Fruit fly (Drosophila melanogaster) whole organism, prepupa: ENCODE measurements around the gene CG34043.

Experiments
- Blimp-1 ChIP-seq: fragments of 200-800 bp; sonication (Bioruptor generic); optimal IDR thresholded peaks from 3 replicates; lab custom pipeline; 2017; ENCODE audit warnings: missing biosample characterization, missing genetic modification characterization, mild to moderate bottlenecking, moderate library complexity, missing genetic modification reagents
- CG11294 ChIP-seq: fragments of 200-800 bp; sonication (Bioruptor generic); IDR thresholded peaks from 2 replicates; pipeline ENCODE4 v1.3.6; 2022; ENCODE audit warnings: missing biosample characterization, missing genetic modification characterization
- CG11762 ChIP-seq: fragments of 200-800 bp; sonication (Bioruptor generic); optimal IDR thresholded peaks from 3 replicates; lab custom pipeline; 2016; ENCODE audit warnings: missing biosample characterization, missing genetic modification characterization; ENCODE audit not compliant: insufficient read depth
- CG11902 ChIP-seq: fragments of 200-800 bp; sonication (Bioruptor generic); optimal IDR thresholded peaks from 3 replicates; lab custom pipeline; 2016; ENCODE audit warnings: missing biosample characterization, missing genetic modification characterization
- CG15336 ChIP-seq: fragments of 200-800 bp; sonication (Bioruptor generic); IDR thresholded peaks from 2 replicates; pipeline ENCODE4 v1.3.6; 2022; ENCODE audit warnings: missing biosample characterization, missing genetic modification characterization
- CG1621 ChIP-seq: fragments of 200-800 bp; sonication (Bioruptor generic); optimal IDR thresholded peaks from 3 replicates; lab custom pipeline; 2018; ENCODE audit warnings: missing biosample characterization, mild to moderate bottlenecking, missing genetic modification characterization
- CG3032 ChIP-seq: fragments of 200-800 bp; optimal IDR thresholded peaks from 2 replicates; lab custom pipeline; 2019; ENCODE audit warnings: missing biosample characterization, mild to moderate bottlenecking, missing genetic modification characterization, moderate library complexity
- CG32006 ChIP-seq: fragments of 200-800 bp; sonication (Bioruptor generic); optimal IDR thresholded peaks from 3 replicates; lab custom pipeline; 2017; ENCODE audit warnings: missing biosample characterization, mild to moderate bottlenecking, missing genetic modification characterization
- CG34406 ChIP-seq: fragments of 200-800 bp; sonication (Bioruptor generic); optimal IDR thresholded peaks from 3 replicates; lab custom pipeline; 2016; ENCODE audit warnings: missing biosample characterization, missing genetic modification characterization
- CG3919 ChIP-seq: fragments of 200-800 bp; sonication (Bioruptor generic); optimal IDR thresholded peaks from 3 replicates; lab custom pipeline; 2016; ENCODE audit warnings: missing biosample characterization, missing genetic modification characterization
- CG4318 ChIP-seq: fragments of 200-800 bp; sonication (Bioruptor generic); optimal IDR thresholded peaks from 3 replicates; lab custom pipeline; 2017; ENCODE audit warnings: missing biosample characterization, mild to moderate bottlenecking, missing genetic modification characterization
- CG6276 ChIP-seq: fragments of 200-800 bp; sonication (Bioruptor generic); optimal IDR thresholded peaks from 2 replicates; lab custom pipeline; 2017; ENCODE audit warnings: missing biosample characterization, mild to moderate bottlenecking, missing genetic modification characterization
- CG6792 ChIP-seq: fragments of 200-800 bp; sonication (Bioruptor generic); optimal IDR thresholded peaks from 3 replicates; lab custom pipeline; 2016; ENCODE audit warnings: missing biosample characterization, missing genetic modification characterization
- CG6808 ChIP-seq: fragments of 200-800 bp; sonication (Bioruptor generic); optimal IDR thresholded peaks from 3 replicates; lab custom pipeline; 2017; ENCODE audit warnings: missing biosample characterization, missing genetic modification characterization, mild to moderate bottlenecking, moderate library complexity, missing genetic modification reagents
- CG6854 ChIP-seq: fragments of 200-800 bp; sonication (Bioruptor generic); optimal IDR thresholded peaks from 2 replicates; lab custom pipeline; 2017; ENCODE audit warnings: missing biosample characterization, mild to moderate bottlenecking, missing genetic modification characterization
- CG8319 ChIP-seq: fragments of 200-800 bp; sonication (Bioruptor generic); optimal IDR thresholded peaks from 3 replicates; lab custom pipeline; 2016; ENCODE audit warnings: missing biosample characterization, missing genetic modification characterization
- CG8632 ChIP-seq: fragments of 200-800 bp; sonication (Bioruptor generic); optimal IDR thresholded peaks from 3 replicates; lab custom pipeline; 2016; ENCODE audit warnings: missing biosample characterization, missing genetic modification characterization
- CG9139 ChIP-seq: fragments of 200-800 bp; sonication (Bioruptor generic); optimal IDR thresholded peaks from 3 replicates; lab custom pipeline; 2017; ENCODE audit warnings: missing biosample characterization, mild to moderate bottlenecking, missing genetic modification characterization
- Eip75B ChIP-seq: fragments of 200-800 bp; sonication (Bioruptor generic); optimal IDR thresholded peaks from 3 replicates; lab custom pipeline; 2016; ENCODE audit warnings: missing biosample characterization, missing genetic modification characterization
- Eip78C ChIP-seq: fragments of 200-800 bp; sonication (Bioruptor generic); peaks from one replicate; lab custom pipeline; 2016; ENCODE audit warnings: missing biosample characterization, missing genetic modification characterization
- Eip93F ChIP-seq: fragments of 200-800 bp; sonication (Bioruptor generic); optimal IDR thresholded peaks from 2 replicates; lab custom pipeline; 2016; ENCODE audit warnings: missing biosample characterization, mild to moderate bottlenecking, missing genetic modification characterization
- Ets21C ChIP-seq: fragments of 200-800 bp; sonication (Bioruptor generic); optimal IDR thresholded peaks from 3 replicates; lab custom pipeline; 2016; ENCODE audit warnings: missing biosample characterization, missing genetic modification characterization
- Ets96B ChIP-seq: fragments of 200-800 bp; optimal IDR thresholded peaks from 2 replicates; lab custom pipeline; 2019; ENCODE audit warnings: missing biosample characterization, mild to moderate bottlenecking, missing genetic modification characterization, moderate library complexity
- Gug ChIP-seq: fragments of 200-800 bp; sonication (Bioruptor generic); IDR thresholded peaks from 2 replicates; pipeline ENCODE4 v1.3.6; 2022; ENCODE audit warnings: missing biosample characterization, missing genetic modification characterization
- Hr38 ChIP-seq: sonication (Bioruptor generic); optimal IDR thresholded peaks from 2 replicates; lab custom pipeline; 2016; ENCODE audit warnings: missing biosample characterization, missing genetic modification characterization
- Hr39 ChIP-seq: fragments of 200-800 bp; sonication (Bioruptor generic); optimal IDR thresholded peaks from 2 replicates; lab custom pipeline; 2016; ENCODE audit warnings: missing biosample characterization, missing genetic modification characterization
- Hr4 ChIP-seq: fragments of 200-800 bp; sonication (Bioruptor generic); optimal IDR thresholded peaks from 3 replicates; lab custom pipeline; 2016; ENCODE audit warnings: missing biosample characterization, missing genetic modification characterization
- Met ChIP-seq: fragments of 200-800 bp; sonication (Bioruptor generic); optimal IDR thresholded peaks from 3 replicates; lab custom pipeline; 2016; ENCODE audit warnings: missing biosample characterization, missing genetic modification characterization
- OdsH ChIP-seq: fragments of 200-800 bp; sonication (Bioruptor generic); optimal IDR thresholded peaks from 3 replicates; lab custom pipeline; 2016; ENCODE audit warnings: missing biosample characterization, missing genetic modification characterization
- Smox ChIP-seq: fragments of 200-800 bp; sonication (Bioruptor generic); optimal IDR thresholded peaks from 3 replicates; lab custom pipeline; 2016; ENCODE audit warnings: missing biosample characterization, missing genetic modification characterization
- Sox102F ChIP-seq: fragments of 200-800 bp; sonication (Bioruptor generic); optimal IDR thresholded peaks from 2 replicates; lab custom pipeline; 2016; ENCODE audit warnings: missing biosample characterization, mild to moderate bottlenecking, missing genetic modification characterization
- Sox14 ChIP-seq: fragments of 200-800 bp; sonication (Bioruptor generic); optimal IDR thresholded peaks from 3 replicates; lab custom pipeline; 2016; ENCODE audit warnings: missing biosample characterization, missing genetic modification characterization
- Sox15 ChIP-seq: fragments of 200-800 bp; sonication (Bioruptor generic); optimal IDR thresholded peaks from 3 replicates; lab custom pipeline; 2016; ENCODE audit warnings: missing biosample characterization, missing genetic modification characterization
- achi ChIP-seq: fragments of 200-800 bp; sonication (Bioruptor generic); optimal IDR thresholded peaks from 3 replicates; lab custom pipeline; 2016; ENCODE audit warnings: missing biosample characterization, missing genetic modification characterization
- acj6 ChIP-seq: fragments of 200-800 bp; sonication (Bioruptor generic); optimal IDR thresholded peaks from 3 replicates; lab custom pipeline; 2016; ENCODE audit warnings: missing biosample characterization, missing genetic modification characterization
- cyc ChIP-seq: fragments of 200-800 bp; sonication (Bioruptor generic); optimal IDR thresholded peaks from 3 replicates; lab custom pipeline; 2016; ENCODE audit warnings: missing biosample characterization, missing genetic modification characterization
- dac ChIP-seq: fragments of 200-800 bp; sonication (Bioruptor generic); optimal IDR thresholded peaks from 2 replicates; lab custom pipeline; 2017; ENCODE audit warnings: missing biosample characterization, mild to moderate bottlenecking, missing genetic modification characterization
- dsx ChIP-seq: fragments of 200-800 bp; optimal IDR thresholded peaks from 3 replicates; lab custom pipeline; 2019; ENCODE audit warnings: missing biosample characterization, mild to moderate bottlenecking, missing genetic modification characterization, moderate library complexity; ENCODE audit not compliant: poor library complexity, severe bottlenecking
- eg ChIP-seq: fragments of 200-800 bp; sonication (Bioruptor generic); IDR thresholded peaks from 3 replicates; pipeline ENCODE4 v1.3.6; 2022; ENCODE audit warnings: missing biosample characterization, missing genetic modification characterization
- esn ChIP-seq: fragments of 200-800 bp; sonication (Bioruptor generic); optimal IDR thresholded peaks from 2 replicates; lab custom pipeline; 2016; ENCODE audit warnings: missing biosample characterization, mild to moderate bottlenecking, missing genetic modification characterization, moderate library complexity
- fkh ChIP-seq: fragments of 200-800 bp; sonication (Bioruptor generic); optimal IDR thresholded peaks from 3 replicates; lab custom pipeline; 2017; ENCODE audit warnings: missing biosample characterization, mild to moderate bottlenecking, missing genetic modification characterization, moderate library complexity
- lz ChIP-seq: fragments of 200-800 bp; sonication (Bioruptor generic); optimal IDR thresholded peaks from 3 replicates; lab custom pipeline; 2016; ENCODE audit warnings: missing biosample characterization, missing genetic modification characterization
- net ChIP-seq: fragments of 200-800 bp; sonication (Bioruptor generic); optimal IDR thresholded peaks from 3 replicates; lab custom pipeline; 2016; ENCODE audit warnings: missing biosample characterization, missing genetic modification characterization
- pdm3 ChIP-seq: fragments of 200-800 bp; sonication (Bioruptor generic); optimal IDR thresholded peaks from 3 replicates; lab custom pipeline; 2016; ENCODE audit warnings: missing biosample characterization, missing genetic modification characterization
- salr ChIP-seq, 2 experiments: fragments of 200-800 bp; sonication (Bioruptor generic); optimal IDR thresholded peaks; 3 replicates each; lab custom pipeline; 2016 to 2018; ENCODE audit warnings: missing biosample characterization in 2 of 2, missing genetic modification characterization in 2 of 2, mild to moderate bottlenecking in 1 of 2
- svp ChIP-seq: fragments of 200-800 bp; sonication (Bioruptor generic); peaks from one replicate; lab custom pipeline; 2016; ENCODE audit warnings: missing biosample characterization, missing genetic modification characterization
- topi ChIP-seq: fragments of 200-800 bp; sonication (Bioruptor generic); optimal IDR thresholded peaks from 3 replicates; lab custom pipeline; 2016; ENCODE audit warnings: missing biosample characterization, missing genetic modification characterization
- vri ChIP-seq: fragments of 200-800 bp; sonication (Bioruptor generic); optimal IDR thresholded peaks from 3 replicates; lab custom pipeline; 2016; ENCODE audit warnings: missing biosample characterization, mild to moderate bottlenecking, missing genetic modification characterization

CG34043 gene

DNA sequence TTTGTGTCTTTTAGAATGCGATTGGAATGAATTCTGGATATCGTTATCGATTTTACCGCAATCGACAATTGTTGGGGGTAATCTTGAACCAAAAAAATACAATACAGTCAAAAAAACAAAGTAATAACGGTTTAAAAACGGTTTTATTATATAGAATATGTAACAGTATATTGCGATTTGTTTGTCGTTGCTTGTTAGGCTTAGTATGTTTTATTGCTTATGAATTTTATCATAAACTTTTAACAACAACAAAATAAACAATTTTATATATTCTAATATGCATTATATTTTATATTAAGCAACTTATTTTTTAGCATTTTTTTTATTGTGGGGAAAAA is 19.1 kb upstream of the CG34043 start, which contains the start of gene CYLD (continued):
- TF ChIP-seq Ets21C (GFP tag; lab: Kevin White, UChicago) (peak; percentile 18), Gug (GFP tag; lab: Robert Waterston, UW) (no peak), Eip78C (GFP tag; lab: Kevin White, UChicago) (peak; percentile 86), dac (GFP tag; lab: Kevin White, UChicago) (no peak), vri (GFP tag; lab: Kevin White, UChicago) (no peak), CG8319 (GFP tag; lab: Kevin White, UChicago) (no peak), eg (GFP tag; lab: Robert Waterston, UW) (no peak)
- TF ChIP-seq, all 60 proteins: peak for 26

DNA sequence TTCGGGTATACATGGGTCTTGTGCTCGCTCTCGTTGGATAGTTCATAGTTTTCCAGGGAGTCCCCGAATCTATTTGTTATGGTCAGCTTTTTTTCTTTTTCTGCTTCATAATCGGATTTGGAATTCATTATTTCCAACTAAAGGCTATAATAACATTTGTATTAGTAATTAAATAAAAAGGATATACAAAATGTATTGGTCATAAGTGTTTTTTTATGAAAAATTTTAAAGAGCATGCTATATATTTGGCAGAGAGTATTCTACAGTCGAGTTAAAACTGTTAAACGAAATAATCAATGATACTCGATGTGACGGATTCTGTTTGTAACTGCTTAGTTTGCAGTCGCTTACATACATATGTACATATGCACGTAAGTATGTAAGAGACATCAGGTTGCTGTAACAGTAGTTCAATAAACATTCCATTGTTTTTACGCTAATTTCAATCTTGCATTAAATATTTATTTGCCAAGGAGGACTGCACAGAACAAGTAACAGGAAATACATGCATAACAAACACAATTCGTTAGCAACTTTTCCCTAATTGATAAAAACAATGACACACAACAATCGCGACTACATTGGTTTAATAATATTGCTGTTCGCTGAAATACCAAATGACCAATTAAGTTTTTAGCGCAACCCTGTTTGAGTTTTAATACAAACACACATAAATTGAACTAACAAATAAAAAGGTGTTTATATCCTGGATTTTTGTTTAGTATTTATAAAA is 18.6 kb upstream of the CG34043 start:
- no peak for TF ChIP-seq CG4318 (GFP tag; lab: Kevin White, UChicago)
- TF ChIP-seq CG11762 (GFP tag; lab: Kevin White, UChicago): no peak
- TF ChIP-seq topi: peak; percentile 15
- no peak for TF ChIP-seq dsx (GFP tag; lab: Kevin White, UChicago)
- TF ChIP-seq lz: peak; percentile 4
- no peak for TF ChIP-seq dac (GFP tag; lab: Kevin White, UChicago)
- TF ChIP-seq Met (GFP tag; lab: Kevin White, UChicago): peak; percentile 36
- TF ChIP-seq CG11902 (GFP tag; lab: Kevin White, UChicago): no peak
- peak; percentile 22 for TF ChIP-seq acj6 (GFP tag; lab: Kevin White, UChicago)
- TF ChIP-seq Smox (GFP tag; lab: Kevin White, UChicago): no peak
- no peak for TF ChIP-seq cyc (GFP tag; lab: Kevin White, UChicago)
- no peak for TF ChIP-seq svp
- TF ChIP-seq esn (GFP tag; lab: Kevin White, UChicago): peak; percentile 19
- TF ChIP-seq vri (GFP tag; lab: Kevin White, UChicago): no peak
- TF ChIP-seq salr (GFP tag; optimal IDR thresholded peaks at IDR 0.05; lab: Kevin White, UChicago): no peak
- TF ChIP-seq Hr38 (GFP tag; lab: Kevin White, UChicago): no peak
- no peak for TF ChIP-seq Sox14 (GFP tag; lab: Kevin White, UChicago)
- TF ChIP-seq Ets96B (tag; lab: Kevin White, UChicago): peak; percentile 16
- TF ChIP-seq Eip75B (GFP tag; lab: Kevin White, UChicago): no peak
- TF ChIP-seq CG34406 (GFP tag; lab: Kevin White, UChicago): no peak
- TF ChIP-seq CG6808 (GFP tag; lab: Kevin White, UChicago): no peak
- no peak for TF ChIP-seq Eip93F (GFP tag; lab: Kevin White, UChicago)
- no peak for TF ChIP-seq Blimp-1
- TF ChIP-seq CG32006 (GFP tag; lab: Kevin White, UChicago): no peak
- no peak for TF ChIP-seq CG8632 (GFP tag; lab: Kevin White, UChicago)
- TF ChIP-seq Sox15: no peak
- no peak for TF ChIP-seq achi
- TF ChIP-seq CG8319 (GFP tag; lab: Kevin White, UChicago): no peak
- TF ChIP-seq CG3919 (GFP tag; lab: Kevin White, UChicago): no peak
- no peak for TF ChIP-seq CG6854 (GFP tag; lab: Kevin White, UChicago)
- no peak for TF ChIP-seq pdm3 (GFP tag; lab: Kevin White, UChicago)
- TF ChIP-seq Ets21C (GFP tag; lab: Kevin White, UChicago): no peak
- no peak for TF ChIP-seq eg (GFP tag; lab: Robert Waterston, UW)
- no peak for TF ChIP-seq CG6792 (GFP tag; lab: Kevin White, UChicago)
- TF ChIP-seq OdsH: peak; percentile 17
- no peak for TF ChIP-seq net (GFP tag; lab: Kevin White, UChicago)
- no peak for TF ChIP-seq fkh (GFP tag; lab: Kevin White, UChicago)
- TF ChIP-seq Gug (GFP tag; lab: Robert Waterston, UW): no peak
- TF ChIP-seq Hr4 (GFP tag; lab: Kevin White, UChicago): peak; percentile 39
- TF ChIP-seq CG1621 (tag; lab: Kevin White, UChicago): no peak
- no peak for TF ChIP-seq CG3032 (tag; lab: Kevin White, UChicago)
- peak; percentile 2 for TF ChIP-seq Hr39
- TF ChIP-seq CG15336 (GFP tag; lab: Robert Waterston, UW): peak; percentile 21; the same call in 1 of the 2 replicates
- no peak for TF ChIP-seq CG6276
- no peak for TF ChIP-seq CG9139
- TF ChIP-seq CG11294 (GFP tag; lab: Robert Waterston, UW): no peak
- TF ChIP-seq Sox102F (GFP tag; lab: Kevin White, UChicago): no peak
- TF ChIP-seq Eip78C (GFP tag; lab: Kevin White, UChicago): peak; percentile 78
